Worm (Caenorhabditis elegans) whole organism, mixed stage, embryonic: ENCODE results near the gene str-146.

Source experiments
- blmp-1 ChIP-seq: fragments of 150-350 bp; optimal IDR thresholded peaks from 2 replicates; lab custom pipeline; 2014; ENCODE audit warnings: missing biosample characterization, missing genetic modification characterization
- ceh-43 ChIP-seq: fragments of 200-800 bp; sonication (Bioruptor generic); optimal IDR thresholded peaks from 2 replicates; lab custom pipeline; 2018; ENCODE audit warnings: mild to moderate bottlenecking, missing genetic modification characterization, moderate library complexity, missing compliant biosample characterization
- elt-1 ChIP-seq: sonication (generic microtip); optimal IDR thresholded peaks from 2 replicates; lab custom pipeline; 2017; ENCODE audit warnings: missing genetic modification characterization, mild to moderate bottlenecking, missing compliant biosample characterization, antibody characterized with exemption, moderate library complexity, borderline replicate concordance; ENCODE audit not compliant: insufficient read depth
- lin-13 ChIP-seq: fragments of 150-350 bp; optimal IDR thresholded peaks from 2 replicates; lab custom pipeline; 2014; ENCODE audit warnings: missing biosample characterization, missing genetic modification characterization
- ztf-11 ChIP-seq: fragments of 150-350 bp; optimal IDR thresholded peaks from 2 replicates; lab custom pipeline; 2014; ENCODE audit warnings: missing biosample characterization, missing genetic modification characterization

ce11 chrV:8110816-8111215 is 15.5 kb upstream of the str-146 start:
- TF ChIP-seq blmp-1 (tag; lab: Kevin White, UChicago) (no peak), lin-13 (tag; lab: Kevin White, UChicago) (no peak), ztf-11 (no peak), elt-1 (no peak), ceh-43 (no peak)
